Worm (Caenorhabditis elegans) whole organism, L4 larva: Measurements from ENCODE around the gene Y116A8C.33.

Experiments used
- R02D3.7 ChIP-seq: fragments of 150-350 bp; sonication (generic microtip); optimal IDR thresholded peaks from 3 replicates; lab custom pipeline; 2014; ENCODE audit warnings: missing biosample characterization, missing genetic modification characterization
- hif-1 ChIP-seq, 2 experiments: sonication (generic microtip); optimal IDR thresholded peaks; 2 replicates each; lab custom pipeline; 2016 to 2017; ENCODE audit warnings: missing compliant biosample characterization in 2 of 2, missing genetic modification characterization in 2 of 2, missing genetic modification reagents in 2 of 2, missing genotype in 2 of 2, mild to moderate bottlenecking in 1 of 2
- lin-15B ChIP-seq: fragments of 150-350 bp; sonication (generic microtip); optimal IDR thresholded peaks from 3 replicates; lab custom pipeline; 2014; ENCODE audit warnings: missing biosample characterization, missing genetic modification characterization
- nhr-11 ChIP-seq: fragments of 150-350 bp; optimal IDR thresholded peaks from 2 replicates; lab custom pipeline; 2014; ENCODE audit warnings: missing biosample characterization, missing genetic modification characterization
- nhr-28 ChIP-seq: fragments of 150-350 bp; optimal IDR thresholded peaks from 2 replicates; lab custom pipeline; 2014; ENCODE audit warnings: missing biosample characterization, missing genetic modification characterization

ce11 chrIV:17116821-17117220 is 4.9 kb downstream of the Y116A8C.33 start:
- TF ChIP-seq hif-1 (tag; optimal IDR thresholded peaks at IDR 0.05; lab: Kevin White, UChicago) (no peak), R02D3.7 (tag; lab: Kevin White, UChicago) (no peak), lin-15B (no peak), nhr-28 (tag; lab: Kevin White, UChicago) (no peak), nhr-11 (no peak)
